Fruit fly (Drosophila melanogaster) whole organism, prepupa: Measurements from ENCODE around the gene CG34278.

Experiments
- Blimp-1 ChIP-seq: fragments of 200-800 bp; sonication (Bioruptor generic); optimal IDR thresholded peaks from 3 replicates; lab custom pipeline; 2017; ENCODE audit warnings: missing biosample characterization, missing genetic modification characterization, mild to moderate bottlenecking, moderate library complexity, missing genetic modification reagents
- CG11294 ChIP-seq: fragments of 200-800 bp; sonication (Bioruptor generic); IDR thresholded peaks from 2 replicates; pipeline ENCODE4 v1.3.6; 2022; ENCODE audit warnings: missing biosample characterization, missing genetic modification characterization
- CG11762 ChIP-seq: fragments of 200-800 bp; sonication (Bioruptor generic); optimal IDR thresholded peaks from 3 replicates; lab custom pipeline; 2016; ENCODE audit warnings: missing biosample characterization, missing genetic modification characterization; ENCODE audit not compliant: insufficient read depth
- CG15336 ChIP-seq: fragments of 200-800 bp; sonication (Bioruptor generic); IDR thresholded peaks from 2 replicates; pipeline ENCODE4 v1.3.6; 2022; ENCODE audit warnings: missing biosample characterization, missing genetic modification characterization
- CG3032 ChIP-seq: fragments of 200-800 bp; optimal IDR thresholded peaks from 2 replicates; lab custom pipeline; 2019; ENCODE audit warnings: missing biosample characterization, mild to moderate bottlenecking, missing genetic modification characterization, moderate library complexity
- CG31627 ChIP-seq: fragments of 200-800 bp; sonication (Bioruptor generic); optimal IDR thresholded peaks from 3 replicates; lab custom pipeline; 2016; ENCODE audit warnings: missing biosample characterization, missing genetic modification characterization
- CG4318 ChIP-seq: fragments of 200-800 bp; sonication (Bioruptor generic); optimal IDR thresholded peaks from 3 replicates; lab custom pipeline; 2017; ENCODE audit warnings: missing biosample characterization, mild to moderate bottlenecking, missing genetic modification characterization
- CG6854 ChIP-seq: fragments of 200-800 bp; sonication (Bioruptor generic); optimal IDR thresholded peaks from 2 replicates; lab custom pipeline; 2017; ENCODE audit warnings: missing biosample characterization, mild to moderate bottlenecking, missing genetic modification characterization
- Ets21C ChIP-seq: fragments of 200-800 bp; sonication (Bioruptor generic); optimal IDR thresholded peaks from 3 replicates; lab custom pipeline; 2016; ENCODE audit warnings: missing biosample characterization, missing genetic modification characterization
- Sox14 ChIP-seq: fragments of 200-800 bp; sonication (Bioruptor generic); optimal IDR thresholded peaks from 3 replicates; lab custom pipeline; 2016; ENCODE audit warnings: missing biosample characterization, missing genetic modification characterization
- achi ChIP-seq: fragments of 200-800 bp; sonication (Bioruptor generic); optimal IDR thresholded peaks from 3 replicates; lab custom pipeline; 2016; ENCODE audit warnings: missing biosample characterization, missing genetic modification characterization
- dsx ChIP-seq: fragments of 200-800 bp; optimal IDR thresholded peaks from 3 replicates; lab custom pipeline; 2019; ENCODE audit warnings: missing biosample characterization, mild to moderate bottlenecking, missing genetic modification characterization, moderate library complexity; ENCODE audit not compliant: poor library complexity, severe bottlenecking
- eg ChIP-seq: fragments of 200-800 bp; sonication (Bioruptor generic); IDR thresholded peaks from 3 replicates; pipeline ENCODE4 v1.3.6; 2022; ENCODE audit warnings: missing biosample characterization, missing genetic modification characterization
- fkh ChIP-seq: fragments of 200-800 bp; sonication (Bioruptor generic); optimal IDR thresholded peaks from 3 replicates; lab custom pipeline; 2017; ENCODE audit warnings: missing biosample characterization, mild to moderate bottlenecking, missing genetic modification characterization, moderate library complexity

DNA sequence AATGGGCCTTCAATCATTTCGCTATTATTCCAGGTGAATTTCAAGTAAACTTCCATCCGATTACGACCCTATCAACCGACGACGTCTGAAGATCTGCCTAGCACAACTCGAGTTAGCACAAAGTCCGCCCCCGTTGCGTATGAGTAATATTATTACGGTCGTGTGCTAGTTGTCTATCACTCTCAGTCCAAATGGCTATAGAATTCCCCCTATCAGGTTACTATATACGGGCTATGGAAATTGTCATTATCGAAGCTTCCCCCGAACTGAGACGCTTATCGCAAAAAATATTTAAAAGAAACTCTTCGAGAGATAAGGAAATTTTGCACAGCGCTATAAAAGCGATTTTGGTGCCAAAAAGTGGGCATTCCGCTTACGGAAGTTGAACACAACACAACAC, 15.5 kb downstream of the CG34278 start, which contains the start of gene CG5246:
- TF ChIP-seq CG3032 (tag; lab: Kevin White, UChicago) (no peak), Sox14 (no peak), Blimp-1 (GFP tag; lab: Kevin White, UChicago) (no peak), CG4318 (GFP tag; lab: Kevin White, UChicago) (no peak), CG15336 (GFP tag; lab: Robert Waterston, UW) (no peak), CG11762 (GFP tag; lab: Kevin White, UChicago) (no peak), CG31627 (no peak), CG6854 (GFP tag; lab: Kevin White, UChicago) (no peak), CG11294 (no peak), fkh (GFP tag; lab: Kevin White, UChicago) (no peak), eg (no peak), dsx (GFP tag; lab: Kevin White, UChicago) (no peak), achi (GFP tag; lab: Kevin White, UChicago) (no peak), Ets21C (GFP tag; lab: Kevin White, UChicago) (no peak)
